Worm (Caenorhabditis elegans) whole organism, L4 larva: ENCODE measurements around the gene Y61A9LA.1.
A peak's percentile ranks its signal among the peaks of the same experiment; 100 is the strongest.

Source experiments
- cey-2 ChIP-seq: sonication (generic microtip); optimal IDR thresholded peaks from 3 replicates; lab custom pipeline; 2017; ENCODE audit warnings: missing genetic modification characterization, mild to moderate bottlenecking, missing compliant biosample characterization, antibody characterized with exemption, borderline replicate concordance; ENCODE audit not compliant: insufficient read depth
- daf-8 ChIP-seq: fragments of 200-800 bp; sonication (Bioruptor generic); IDR thresholded peaks from 2 replicates; pipeline ENCODE4 v1.3.6; 2022; ENCODE audit warnings: missing genetic modification characterization, missing compliant biosample characterization
- fkh-10 ChIP-seq: fragments of 150-350 bp; optimal IDR thresholded peaks from 2 replicates; lab custom pipeline; 2014; ENCODE audit warnings: missing biosample characterization, missing genetic modification reagents, missing genetic modification characterization
- fos-1 ChIP-seq: fragments of 150-350 bp; optimal IDR thresholded peaks from 2 replicates; lab custom pipeline; 2014; ENCODE audit warnings: missing biosample characterization, missing genetic modification characterization
- jun-1 ChIP-seq: fragments of 150-350 bp; optimal IDR thresholded peaks from 2 replicates; lab custom pipeline; 2014; ENCODE audit warnings: missing biosample characterization, missing genetic modification reagents, missing genetic modification characterization
- mep-1 ChIP-seq: fragments of 150-350 bp; sonication (generic microtip); optimal IDR thresholded peaks from 3 replicates; lab custom pipeline; 2014; ENCODE audit warnings: missing biosample characterization, missing genetic modification characterization
- spr-3 ChIP-seq: fragments of 200-800 bp; sonication (Bioruptor generic); optimal IDR thresholded peaks from 2 replicates; lab custom pipeline; 2018; ENCODE audit warnings: mild to moderate bottlenecking, missing genetic modification characterization, missing compliant biosample characterization

- TF ChIP-seq jun-1 (tag; lab: Kevin White, UChicago) (no peak), fos-1 (tag; lab: Kevin White, UChicago) (no peak), daf-8 (GFP tag; lab: Robert Waterston, UW) (no peak), mep-1 (tag; lab: Kevin White, UChicago) (no peak), spr-3 (GFP tag; lab: Kevin White, UChicago) (peak; percentile 10), fkh-10 (GFP tag; lab: Kevin White, UChicago) (no peak), cey-2 (tag; lab: Kevin White, UChicago) (no peak)
Observed at ce11 chrV:4647857-4648256, 62.7 kb downstream of the Y61A9LA.1 start, which contains the start of gene F41F3.3.
